Worm (Caenorhabditis elegans) whole organism, midembryonic: Measurements from ENCODE around the gene H20J04.1.

Experiments
- T22C8.4 ChIP-seq: fragments of 200-800 bp; sonication (Bioruptor generic); IDR thresholded peaks from 2 replicates; pipeline ENCODE4 v1.3.6; 2022; ENCODE audit warnings: missing genetic modification characterization, missing compliant biosample characterization
- cog-1 ChIP-seq: sonication (generic microtip); optimal IDR thresholded peaks from 2 replicates; lab custom pipeline; 2016; ENCODE audit warnings: missing genetic modification characterization, missing compliant biosample characterization
- flt-1 ChIP-seq: fragments of 200-800 bp; sonication (Bioruptor generic); IDR thresholded peaks from 2 replicates; pipeline ENCODE4 v1.3.6; 2022; ENCODE audit warnings: missing genetic modification characterization, missing compliant biosample characterization
- klf-2 ChIP-seq: fragments of 200-800 bp; sonication (Bioruptor generic); conservative IDR thresholded peaks from 2 replicates; pipeline ENCODE4 v1.3.6; 2022; ENCODE audit warnings: missing genetic modification reagents, missing genetic modification characterization, missing compliant biosample characterization
- med-1 ChIP-seq: sonication (generic microtip); optimal IDR thresholded peaks from 2 replicates; lab custom pipeline; 2017; ENCODE audit warnings: missing genetic modification characterization, mild to moderate bottlenecking, missing compliant biosample characterization, antibody characterized with exemption, missing genetic modification reagents; ENCODE audit not compliant: insufficient read depth
- ref-1 ChIP-seq: fragments of 200-800 bp; sonication (Bioruptor generic); conservative IDR thresholded peaks from 2 replicates; pipeline ENCODE4 v1.3.6; 2022; ENCODE audit warnings: missing genetic modification reagents, missing genetic modification characterization, missing compliant biosample characterization
- tab-1 ChIP-seq: fragments of 200-800 bp; sonication (Bioruptor generic); IDR thresholded peaks from 2 replicates; pipeline ENCODE4 v1.3.6; 2022; ENCODE audit warnings: missing genetic modification characterization, missing compliant biosample characterization
- ztf-23 ChIP-seq: fragments of 200-800 bp; sonication (Bioruptor generic); IDR thresholded peaks from 2 replicates; pipeline ENCODE4 v1.3.6; 2022; ENCODE audit warnings: missing genetic modification reagents, missing genetic modification characterization, missing compliant biosample characterization
- ztf-29 ChIP-seq: fragments of 200-800 bp; sonication (Bioruptor generic); IDR thresholded peaks from 2 replicates; pipeline ENCODE4 v1.3.6; 2022; ENCODE audit warnings: missing genetic modification reagents, missing genetic modification characterization, missing compliant biosample characterization

DNA sequence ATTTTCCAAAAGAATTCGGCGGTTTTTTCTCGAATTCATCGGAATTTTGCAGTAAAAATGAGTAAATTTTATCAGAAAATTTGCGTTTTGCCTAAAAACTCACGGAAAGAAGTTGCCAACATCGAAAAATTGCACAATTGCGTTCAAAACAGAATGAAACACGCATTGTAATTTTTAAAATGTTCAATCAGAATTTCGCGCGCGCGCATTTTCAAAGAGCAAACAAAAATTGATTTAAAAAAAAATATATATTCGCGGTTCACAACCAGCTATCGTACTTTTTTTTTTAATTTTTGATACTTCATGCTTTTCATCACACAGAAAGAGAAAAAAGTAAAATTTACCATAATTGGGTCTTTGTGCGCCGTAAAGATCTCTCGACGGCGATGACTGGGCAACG, 19.5 kb downstream of the H20J04.1 start:
- TF ChIP-seq tab-1 (GFP tag; lab: Robert Waterston, UW) = no peak
- TF ChIP-seq flt-1 (GFP tag; lab: Robert Waterston, UW) = no peak
- TF ChIP-seq ztf-23 (GFP tag; lab: Robert Waterston, UW) = no peak
- TF ChIP-seq ref-1 = no peak
- TF ChIP-seq cog-1 = no peak
- no peak for TF ChIP-seq ztf-29 (GFP tag; lab: Robert Waterston, UW)
- TF ChIP-seq med-1 (GFP tag; lab: Kevin White, UChicago) = no peak
- no peak for TF ChIP-seq klf-2 (GFP tag; lab: Robert Waterston, UW)
- TF ChIP-seq T22C8.4 (GFP tag; lab: Robert Waterston, UW) = no peak
